Fruit fly (Drosophila melanogaster): Measurements from ENCODE around the gene bon.

DNA sequence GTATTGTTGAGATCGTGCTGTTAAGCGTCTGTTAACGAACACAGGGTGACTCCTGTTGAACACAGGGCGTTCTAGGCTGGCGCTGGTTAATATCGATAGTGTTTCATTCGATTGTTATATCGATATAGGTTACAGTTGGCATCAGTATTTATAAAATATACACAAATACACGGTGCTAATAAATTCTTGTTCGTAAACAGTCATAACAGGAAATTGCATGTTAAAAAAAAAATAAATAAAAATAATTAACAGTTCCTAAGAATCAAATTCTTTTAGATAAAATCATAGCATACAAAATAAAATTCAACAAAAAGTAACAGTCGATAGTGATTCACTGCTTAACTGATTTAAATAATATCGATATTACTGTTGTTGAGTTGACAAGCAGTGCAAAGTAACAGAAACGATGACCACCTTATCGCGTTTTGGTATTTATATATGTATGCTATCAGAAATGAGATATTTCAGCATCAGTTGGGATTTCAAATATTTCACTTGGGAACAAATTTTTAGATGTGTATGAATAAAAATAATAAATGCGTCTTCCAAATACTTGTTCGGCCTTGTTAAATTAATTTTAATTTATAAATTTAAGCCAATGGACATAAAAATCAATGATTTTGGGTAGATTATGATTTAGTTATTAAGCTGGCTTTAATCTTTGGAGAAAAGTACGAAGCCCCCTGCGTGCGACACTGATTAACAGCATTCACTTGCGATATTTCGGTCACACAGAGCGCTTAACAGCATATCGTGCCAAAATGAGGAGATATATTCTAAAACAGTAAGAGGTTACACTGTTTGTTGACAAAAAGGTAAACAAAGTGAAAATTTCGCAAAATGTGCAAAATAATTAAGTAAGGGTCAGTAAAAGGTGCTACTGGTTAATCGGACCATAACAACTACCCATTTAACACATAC is 42.0 kb downstream of the bon start, which contains the start of the genes Pi3K92E and Lrrk:
- TF ChIP-seq topi (GFP tag; optimal IDR thresholded peaks at IDR 0.05) (peak; percentile 18), Hr38 (GFP tag; optimal IDR thresholded peaks at IDR 0.05) (no peak), CG6808 (GFP tag; optimal IDR thresholded peaks at IDR 0.05) (no peak)

Measured in whole organism, prepupa.